Worm (Caenorhabditis elegans) whole organism, young adult: ENCODE measurements around the gene tre-2.

Source experiments
- B0019.2 ChIP-seq: fragments of 200-800 bp; sonication (Bioruptor generic); conservative IDR thresholded peaks from 2 replicates; pipeline ENCODE4 v1.3.6; 2022; ENCODE audit warnings: missing genetic modification reagents, missing genetic modification characterization, missing compliant biosample characterization
- Y56A3A.18 ChIP-seq: fragments of 200-800 bp; sonication (Bioruptor generic); IDR thresholded peaks from 2 replicates; pipeline ENCODE4 v1.3.6; 2022; ENCODE audit warnings: missing genetic modification reagents, missing genetic modification characterization, missing compliant biosample characterization
- attf-3 ChIP-seq: fragments of 200-800 bp; sonication (Bioruptor generic); conservative IDR thresholded peaks from 2 replicates; pipeline ENCODE4 v1.3.6; 2022; ENCODE audit warnings: missing genetic modification reagents, missing genetic modification characterization, missing compliant biosample characterization
- gei-17 ChIP-seq: fragments of 200-800 bp; sonication (Bioruptor generic); optimal IDR thresholded peaks from 2 replicates; lab custom pipeline; 2018; ENCODE audit warnings: mild to moderate bottlenecking, missing genetic modification characterization, missing compliant biosample characterization
- hrde-1 ChIP-seq: sonication (generic microtip); optimal IDR thresholded peaks from 2 replicates; lab custom pipeline; 2016; ENCODE audit warnings: missing genetic modification characterization, mild to moderate bottlenecking, missing compliant biosample characterization, moderate library complexity, missing genotype, missing genetic modification reagents, borderline replicate concordance
- madf-3 ChIP-seq: fragments of 200-800 bp; sonication (Bioruptor generic); IDR thresholded peaks from 2 replicates; pipeline ENCODE4 v1.3.6; 2022; ENCODE audit warnings: missing genetic modification reagents, missing genetic modification characterization, missing compliant biosample characterization
- mxl-1 ChIP-seq: sonication (generic microtip); optimal IDR thresholded peaks from 2 replicates; lab custom pipeline; 2016; ENCODE audit warnings: missing genetic modification characterization, missing compliant biosample characterization

DNA sequence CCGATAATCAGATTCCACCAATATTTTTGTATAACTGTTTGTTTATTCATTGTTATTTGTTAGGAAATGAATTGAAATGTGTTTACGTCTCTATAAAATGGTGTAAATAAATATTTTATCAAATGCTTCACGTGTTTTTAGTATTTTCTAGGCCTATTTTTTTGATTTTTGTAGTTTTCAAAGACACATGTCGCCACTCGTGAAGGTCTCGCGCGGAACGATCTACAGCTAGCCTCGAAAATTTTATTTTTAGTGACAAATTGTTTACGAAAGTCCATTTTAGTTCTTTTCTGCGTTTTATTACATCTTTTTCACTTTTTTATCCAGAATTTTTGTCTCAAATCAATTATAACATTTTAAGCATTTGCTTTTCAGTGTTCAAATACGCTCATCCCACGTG is 20.3 kb upstream of the tre-2 start, which contains the start of gene T22D1.5:
- TF ChIP-seq B0019.2 (no peak), madf-3 (GFP tag; lab: Robert Waterston, UW) (no peak), hrde-1 (tag; lab: Kevin White, UChicago) (no peak), mxl-1 (tag; lab: Kevin White, UChicago) (no peak), Y56A3A.18 (GFP tag; lab: Robert Waterston, UW) (no peak), attf-3 (no peak), gei-17 (GFP tag; lab: Kevin White, UChicago) (no peak)
